Fruit fly (Drosophila melanogaster) whole organism, embryonic: ENCODE results near the gene CG43993.

Source experiments
- Atf-2 ChIP-seq: fragments of 200-800 bp; sonication (Bioruptor generic); optimal IDR thresholded peaks from 2 replicates; lab custom pipeline; 2016; ENCODE audit warnings: missing biosample characterization, missing genetic modification characterization
- Blimp-1 ChIP-seq: fragments of 200-800 bp; sonication (Bioruptor generic); optimal IDR thresholded peaks from 3 replicates; lab custom pipeline; 2018; ENCODE audit warnings: missing biosample characterization, missing genetic modification characterization, mild to moderate bottlenecking, moderate library complexity, missing genetic modification reagents
- CG10267 ChIP-seq: fragments of 200-800 bp; sonication (Bioruptor generic); optimal IDR thresholded peaks from 2 replicates; lab custom pipeline; 2018; ENCODE audit warnings: missing biosample characterization, mild to moderate bottlenecking, missing genetic modification characterization, moderate library complexity
- CG10274 ChIP-seq: fragments of 200-800 bp; sonication (Bioruptor generic); optimal IDR thresholded peaks from 3 replicates; lab custom pipeline; 2017; ENCODE audit warnings: missing biosample characterization, mild to moderate bottlenecking, missing genetic modification characterization
- CG11696 ChIP-seq: fragments of 200-800 bp; sonication (Bioruptor generic); IDR thresholded peaks from 2 replicates; pipeline ENCODE4 v1.3.6; 2022; ENCODE audit warnings: missing biosample characterization, missing genetic modification characterization
- CG14441 ChIP-seq: fragments of 200-800 bp; sonication (Bioruptor generic); IDR thresholded peaks from 2 replicates; pipeline ENCODE4 v1.3.6; 2022; ENCODE audit warnings: missing biosample characterization, missing genetic modification characterization
- CG16779 ChIP-seq: fragments of 200-800 bp; sonication (Bioruptor generic); IDR thresholded peaks from 2 replicates; pipeline ENCODE4 v1.3.6; 2022; ENCODE audit warnings: missing biosample characterization, missing genetic modification characterization
- CG33213 ChIP-seq: fragments of 200-800 bp; sonication (Bioruptor generic); optimal IDR thresholded peaks from 3 replicates; lab custom pipeline; 2016; ENCODE audit warnings: missing biosample characterization, missing genetic modification characterization
- CG3838 ChIP-seq: fragments of 200-800 bp; sonication (Bioruptor generic); optimal IDR thresholded peaks from 3 replicates; lab custom pipeline; 2016; ENCODE audit warnings: missing biosample characterization, missing genetic modification characterization
- CG4360 ChIP-seq: fragments of 200-800 bp; sonication (Bioruptor generic); IDR thresholded peaks from 2 replicates; pipeline ENCODE4 v1.3.6; 2022; ENCODE audit warnings: missing biosample characterization, missing genetic modification characterization
- CG4820 ChIP-seq: fragments of 200-800 bp; sonication (Bioruptor generic); optimal IDR thresholded peaks from 3 replicates; lab custom pipeline; 2016; ENCODE audit warnings: missing biosample characterization, missing genetic modification characterization
- CG6254 ChIP-seq: fragments of 200-800 bp; sonication (Bioruptor generic); optimal IDR thresholded peaks from 3 replicates; lab custom pipeline; 2017; ENCODE audit warnings: mild to moderate bottlenecking, missing biosample characterization, missing genetic modification reagents, missing genetic modification characterization
- CG8765 ChIP-seq: fragments of 200-800 bp; sonication (Bioruptor generic); IDR thresholded peaks from 2 replicates; pipeline ENCODE4 v1.3.6; 2022; ENCODE audit warnings: missing biosample characterization, missing genetic modification characterization
- CG9215 ChIP-seq: fragments of 200-800 bp; sonication (Bioruptor generic); IDR thresholded peaks from 2 replicates; pipeline ENCODE4 v1.3.6; 2022; ENCODE audit warnings: missing biosample characterization, missing genetic modification characterization
- CG9876 ChIP-seq: fragments of 200-800 bp; sonication (Bioruptor generic); optimal IDR thresholded peaks from 2 replicates; lab custom pipeline; 2016; ENCODE audit warnings: missing biosample characterization, missing genetic modification characterization
- CTCF ChIP-seq: fragments of 200-800 bp; sonication (Bioruptor generic); optimal IDR thresholded peaks from 2 replicates; lab custom pipeline; 2017; ENCODE audit warnings: missing biosample characterization, mild to moderate bottlenecking, missing genetic modification characterization, moderate library complexity
- CoRest ChIP-seq: fragments of 200-800 bp; sonication (Bioruptor generic); optimal IDR thresholded peaks from 3 replicates; lab custom pipeline; 2018; ENCODE audit warnings: missing biosample characterization, mild to moderate bottlenecking, missing genetic modification characterization, moderate library complexity
- Deaf1 ChIP-seq: fragments of 200-800 bp; optimal IDR thresholded peaks from 3 replicates; lab custom pipeline; 2019; ENCODE audit warnings: missing biosample characterization, mild to moderate bottlenecking, missing genetic modification characterization, moderate library complexity
- Dp ChIP-seq: fragments of 200-800 bp; sonication (Bioruptor generic); optimal IDR thresholded peaks from 2 replicates; lab custom pipeline; 2018; ENCODE audit warnings: missing biosample characterization, mild to moderate bottlenecking, missing genetic modification characterization, moderate library complexity
- E2f2 ChIP-seq: fragments of 200-800 bp; sonication (Bioruptor generic); IDR thresholded peaks from 2 replicates; pipeline ENCODE4 v1.3.6; 2022; ENCODE audit warnings: missing biosample characterization, missing genetic modification characterization
- Ets97D ChIP-seq: fragments of 200-800 bp; sonication (Bioruptor generic); optimal IDR thresholded peaks from 3 replicates; lab custom pipeline; 2016; ENCODE audit warnings: missing biosample characterization, missing genetic modification characterization
- HLH3B ChIP-seq: fragments of 200-800 bp; sonication (Bioruptor generic); IDR thresholded peaks from 2 replicates; pipeline ENCODE4 v1.3.6; 2022; ENCODE audit warnings: missing biosample characterization, missing genetic modification characterization
- Hmx ChIP-seq: fragments of 200-800 bp; sonication (Bioruptor generic); optimal IDR thresholded peaks from 2 replicates; lab custom pipeline; 2016; ENCODE audit warnings: missing biosample characterization, missing genetic modification characterization
- Jarid2 ChIP-seq: fragments of 200-800 bp; sonication (Bioruptor generic); optimal IDR thresholded peaks from 3 replicates; lab custom pipeline; 2017; ENCODE audit warnings: mild to moderate bottlenecking, missing biosample characterization, missing genetic modification reagents, missing genetic modification characterization
- NC2β ChIP-seq: fragments of 200-800 bp; sonication (Bioruptor generic); optimal IDR thresholded peaks from 2 replicates; lab custom pipeline; 2016; ENCODE audit warnings: missing biosample characterization, missing genetic modification characterization
- Poxn ChIP-seq: fragments of 200-800 bp; sonication (Bioruptor generic); IDR thresholded peaks from 2 replicates; pipeline ENCODE4 v1.3.6; 2022; ENCODE audit warnings: missing biosample characterization, missing genetic modification characterization
- Scr ChIP-seq: fragments of 200-800 bp; sonication (Bioruptor generic); IDR thresholded peaks from 2 replicates; pipeline ENCODE4 v1.3.6; 2022; ENCODE audit warnings: missing biosample characterization, missing genetic modification characterization; ENCODE audit not compliant: partially characterized antibody
- Sry-δ ChIP-seq: fragments of 200-800 bp; sonication (Bioruptor generic); optimal IDR thresholded peaks from 2 replicates; lab custom pipeline; 2016; ENCODE audit warnings: missing biosample characterization, missing genetic modification characterization
- Trl ChIP-seq, 3 experiments: fragments of >200 bp in 2 of 3; fragments of 200-800 bp in 1 of 3; sonication (Bioruptor generic) in 1 of 3; optimal IDR thresholded peaks; 2 replicates in 1 of 3; 3 replicates in 2 of 3; lab custom pipeline; 2016 to 2017; ENCODE audit warnings: missing biosample characterization in 1 of 3, missing genetic modification characterization in 1 of 3
- abd-A ChIP-seq: fragments of 200-800 bp; sonication (Bioruptor generic); optimal IDR thresholded peaks from 3 replicates; lab custom pipeline; 2019; ENCODE audit warnings: missing biosample characterization, mild to moderate bottlenecking, missing genetic modification characterization, moderate library complexity
- ac ChIP-seq: fragments of 200-800 bp; sonication (Bioruptor generic); optimal IDR thresholded peaks from 3 replicates; lab custom pipeline; 2017; ENCODE audit warnings: missing biosample characterization, mild to moderate bottlenecking, missing genetic modification characterization
- bbx ChIP-seq: fragments of 200-800 bp; sonication (Bioruptor generic); IDR thresholded peaks from 2 replicates; pipeline ENCODE4 v1.3.6; 2022; ENCODE audit warnings: missing biosample characterization, missing genetic modification characterization; ENCODE audit not compliant: partially characterized antibody
- bcd ChIP-seq: fragments of 200-800 bp; sonication (Bioruptor generic); optimal IDR thresholded peaks from 2 replicates; lab custom pipeline; 2017; ENCODE audit warnings: missing biosample characterization, mild to moderate bottlenecking, missing genetic modification characterization
- cato ChIP-seq: fragments of 200-800 bp; sonication (Bioruptor generic); optimal IDR thresholded peaks from 2 replicates; lab custom pipeline; 2016; ENCODE audit warnings: missing biosample characterization, missing genetic modification characterization, borderline replicate concordance
- cg ChIP-seq: fragments of 200-800 bp; sonication (Bioruptor generic); optimal IDR thresholded peaks from 3 replicates; lab custom pipeline; 2019; ENCODE audit warnings: missing biosample characterization, mild to moderate bottlenecking, missing genetic modification characterization, moderate library complexity
- chinmo ChIP-seq: fragments of 200-800 bp; sonication (Bioruptor generic); IDR thresholded peaks from 4 replicates; pipeline ENCODE4 v1.3.6; 2022; ENCODE audit warnings: missing biosample characterization, missing genetic modification characterization; ENCODE audit not compliant: partially characterized antibody
- chn ChIP-seq: fragments of 200-800 bp; sonication (Bioruptor generic); optimal IDR thresholded peaks from 2 replicates; lab custom pipeline; 2016; ENCODE audit warnings: missing biosample characterization, missing genetic modification characterization
- fd102C ChIP-seq: fragments of 200-800 bp; sonication (Bioruptor generic); optimal IDR thresholded peaks from 2 replicates; lab custom pipeline; 2018; ENCODE audit warnings: missing biosample characterization, mild to moderate bottlenecking, missing genetic modification characterization, moderate library complexity
- fu2 ChIP-seq: fragments of 200-800 bp; sonication (Bioruptor generic); optimal IDR thresholded peaks from 2 replicates; lab custom pipeline; 2016; ENCODE audit warnings: missing biosample characterization, missing genetic modification characterization
- jumu ChIP-seq: fragments of 200-800 bp; sonication (Bioruptor generic); optimal IDR thresholded peaks from 3 replicates; lab custom pipeline; 2016; ENCODE audit warnings: missing biosample characterization, missing genetic modification characterization
- maf-S ChIP-seq: fragments of 200-800 bp; sonication (Bioruptor generic); optimal IDR thresholded peaks from 2 replicates; lab custom pipeline; 2016; ENCODE audit warnings: missing biosample characterization, missing genetic modification characterization
- odd ChIP-seq: fragments of 200-800 bp; sonication (Bioruptor generic); optimal IDR thresholded peaks from 2 replicates; lab custom pipeline; 2017; ENCODE audit warnings: missing biosample characterization, mild to moderate bottlenecking, missing genetic modification characterization
- psq ChIP-seq: fragments of 200-800 bp; sonication (Bioruptor generic); optimal IDR thresholded peaks from 2 replicates; lab custom pipeline; 2017; ENCODE audit warnings: missing biosample characterization, missing genetic modification characterization
- sd ChIP-seq: fragments of 200-800 bp; sonication (Bioruptor generic); optimal IDR thresholded peaks from 3 replicates; lab custom pipeline; 2018; ENCODE audit warnings: missing biosample characterization, mild to moderate bottlenecking, missing genetic modification characterization, moderate library complexity
- sens ChIP-seq: fragments of 200-800 bp; sonication (Bioruptor generic); peaks from one replicate; lab custom pipeline; 2016; ENCODE audit warnings: missing biosample characterization, missing genetic modification characterization
- sim ChIP-seq: fragments of 200-800 bp; sonication (Bioruptor generic); IDR thresholded peaks from 2 replicates; pipeline ENCODE4 v1.3.6; 2022; ENCODE audit warnings: missing biosample characterization, missing genetic modification characterization
- toy ChIP-seq: fragments of 200-800 bp; sonication (Bioruptor generic); IDR thresholded peaks from 2 replicates; pipeline ENCODE4 v1.3.6; 2022; ENCODE audit warnings: missing biosample characterization, missing genetic modification characterization
- trh ChIP-seq: fragments of 200-800 bp; sonication (Bioruptor generic); optimal IDR thresholded peaks from 2 replicates; lab custom pipeline; 2016; ENCODE audit warnings: missing biosample characterization, missing genetic modification characterization
- tup ChIP-seq: fragments of 200-800 bp; sonication (Bioruptor generic); optimal IDR thresholded peaks from 2 replicates; lab custom pipeline; 2016; ENCODE audit warnings: missing biosample characterization, mild to moderate bottlenecking, missing genetic modification characterization, moderate library complexity
- zen ChIP-seq: fragments of 200-800 bp; sonication (Bioruptor generic); optimal IDR thresholded peaks from 3 replicates; lab custom pipeline; 2018; ENCODE audit warnings: missing biosample characterization, mild to moderate bottlenecking, missing genetic modification characterization, moderate library complexity
- zen2 ChIP-seq: fragments of 200-800 bp; sonication (Bioruptor generic); IDR thresholded peaks from 3 replicates; pipeline ENCODE4 v1.3.6; 2022; ENCODE audit warnings: missing biosample characterization, missing genetic modification characterization; ENCODE audit not compliant: partially characterized antibody

Gene CG43993

DNA sequence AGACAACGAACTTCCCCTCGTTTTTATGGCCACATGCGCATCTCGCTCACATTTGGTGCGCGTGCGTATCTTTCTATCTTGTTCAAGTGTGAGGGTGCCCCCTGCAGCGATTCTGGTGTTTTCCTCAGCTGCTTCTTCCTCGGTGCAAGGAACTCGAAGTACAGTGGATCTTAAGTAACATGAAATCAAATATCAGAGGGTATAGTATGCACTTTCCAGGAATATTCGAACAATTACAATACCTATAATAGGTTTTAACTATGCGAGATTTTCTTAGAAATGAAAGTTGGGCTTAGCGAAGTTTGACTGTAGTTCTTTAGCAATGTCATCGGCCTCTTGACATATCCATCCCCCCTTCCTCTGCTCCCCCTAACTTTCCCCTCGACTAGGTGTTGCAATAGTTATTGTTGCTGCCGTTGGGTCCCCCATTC, 30.4 kb downstream of the CG43993 start (continued):
- TF ChIP-seq bcd (GFP tag; lab: Kevin White, UChicago) (peak; percentile 0), CG9215 (GFP tag; lab: Robert Waterston, UW) (no peak), Poxn (GFP tag; lab: Robert Waterston, UW) (no peak), tup (GFP tag; lab: Kevin White, UChicago) (no peak), odd (GFP tag; lab: Kevin White, UChicago) (no peak), CG33213 (GFP tag; lab: Kevin White, UChicago) (peak; percentile 24), sens (GFP tag; lab: Kevin White, UChicago) (peak; percentile 96), HLH3B (GFP tag; lab: Robert Waterston, UW) (peak; percentile 49; the same call in 1 of the 2 replicates), Jarid2 (no peak), abd-A (tag; lab: Kevin White, UChicago) (no peak), toy (GFP tag; lab: Robert Waterston, UW) (no peak), Ets97D (GFP tag; lab: Kevin White, UChicago) (peak; percentile 26), psq (no peak), Sry-δ (peak; percentile 10), NC2β (GFP tag; lab: Kevin White, UChicago) (peak; percentile 54), Trl (optimal IDR thresholded peaks at IDR 0.05; lab: Kevin White, UChicago) (no peak), Trl (GFP tag; optimal IDR thresholded peaks at IDR 0.05; lab: Kevin White, UChicago) (peak; percentile 60), chinmo (no peak), Dp (no peak), Hmx (GFP tag; lab: Kevin White, UChicago) (no peak), ac (GFP tag; lab: Kevin White, UChicago) (peak; percentile 6), cg (no peak), trh (no peak), zen2 (GFP tag; lab: Robert Waterston, UW) (no peak), CG8765 (GFP tag; lab: Robert Waterston, UW) (peak; percentile 92), CG14441 (GFP tag; lab: Robert Waterston, UW) (0 out of 2 replicates have a peak, but pooled peaks have one; percentile 21), CG4360 (GFP tag; lab: Robert Waterston, UW) (peak; percentile 63; the same call in 1 of the 2 replicates), CoRest (tag; lab: Kevin White, UChicago) (peak; percentile 34), Atf-2 (GFP tag; lab: Kevin White, UChicago) (peak; percentile 43), zen (tag; lab: Kevin White, UChicago) (peak; percentile 61), E2f2 (GFP tag; lab: Robert Waterston, UW) (no peak; the same call in 1 of the 2 replicates), CG16779 (GFP tag; lab: Robert Waterston, UW) (no peak), CG3838 (no peak), Deaf1 (tag; lab: Kevin White, UChicago) (no peak), fu2 (GFP tag; lab: Kevin White, UChicago) (no peak), sim (GFP tag; lab: Robert Waterston, UW) (peak; percentile 49; the same call in 1 of the 2 replicates), Blimp-1 (GFP tag; lab: Kevin White, UChicago) (peak; percentile 44), maf-S (no peak), CTCF (GFP tag; lab: Kevin White, UChicago) (no peak), Scr (GFP tag; lab: Robert Waterston, UW) (no peak), CG10274 (no peak), jumu (GFP tag; lab: Kevin White, UChicago) (peak; percentile 36), sd (tag; lab: Kevin White, UChicago) (no peak), CG6254 (GFP tag; lab: Kevin White, UChicago) (peak; percentile 34), CG4820 (GFP tag; lab: Kevin White, UChicago) (peak; percentile 57), CG10267 (peak; percentile 52), fd102C (peak; percentile 53), CG9876 (GFP tag; lab: Kevin White, UChicago) (no peak), chn (peak; percentile 48), cato (GFP tag; lab: Kevin White, UChicago) (peak; percentile 14), CG11696 (no peak), bbx (GFP tag; lab: Robert Waterston, UW) (no peak)
